Worm (Caenorhabditis elegans) whole organism, L3 larva: Measurements from ENCODE around the gene nekl-4.

Experiments
- ceh-9 ChIP-seq: sonication (generic microtip); optimal IDR thresholded peaks from 2 replicates; lab custom pipeline; 2018; ENCODE audit warnings: missing biosample characterization, missing genetic modification characterization
- nhr-77 ChIP-seq: fragments of 150-350 bp; optimal IDR thresholded peaks from 2 replicates; lab custom pipeline; 2014; ENCODE audit warnings: missing biosample characterization, missing genetic modification characterization
- snpc-4 ChIP-seq: fragments of 150-350 bp; optimal IDR thresholded peaks from 2 replicates; lab custom pipeline; 2014; ENCODE audit warnings: missing biosample characterization, missing genetic modification characterization

DNA sequence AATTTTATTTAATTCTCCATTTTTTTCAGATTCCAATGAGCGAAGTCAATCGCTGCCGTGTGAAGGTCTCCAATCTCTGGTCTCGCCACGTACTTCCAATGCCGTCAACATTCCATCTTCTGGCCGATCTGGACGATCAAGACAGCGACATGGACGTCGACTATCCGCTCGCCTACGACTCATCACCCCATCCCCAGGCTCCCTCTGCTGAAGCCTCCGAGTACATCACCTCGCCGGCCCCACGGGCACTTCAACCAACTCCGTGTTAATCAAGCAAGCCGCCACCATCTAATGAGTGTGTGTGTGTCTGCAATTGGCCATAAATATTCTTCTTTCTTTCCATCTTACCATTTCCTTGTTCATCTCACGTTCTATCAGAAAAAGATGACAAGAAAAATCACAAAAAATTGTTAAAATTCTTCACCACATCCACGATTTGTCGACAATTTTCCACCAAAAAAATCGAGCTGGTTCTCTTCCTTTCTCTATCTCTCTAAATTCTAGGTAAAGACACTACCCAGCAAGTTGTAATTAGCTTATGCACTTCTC lies 11.8 kb downstream of the nekl-4 start:
- TF ChIP-seq nhr-77 (tag; lab: Kevin White, UChicago) (no peak), snpc-4 (tag; lab: Kevin White, UChicago) (no peak), ceh-9 (tag; lab: Kevin White, UChicago) (no peak)
